Fruit fly (Drosophila melanogaster) whole organism, prepupa: ENCODE results near the gene ND-51.

Experiments used
- CG31627 ChIP-seq: fragments of 200-800 bp; sonication (Bioruptor generic); optimal IDR thresholded peaks from 3 replicates; lab custom pipeline; 2016; ENCODE audit warnings: missing biosample characterization, missing genetic modification characterization
- CG3919 ChIP-seq: fragments of 200-800 bp; sonication (Bioruptor generic); optimal IDR thresholded peaks from 3 replicates; lab custom pipeline; 2016; ENCODE audit warnings: missing biosample characterization, missing genetic modification characterization
- Eip75B ChIP-seq: fragments of 200-800 bp; sonication (Bioruptor generic); optimal IDR thresholded peaks from 3 replicates; lab custom pipeline; 2016; ENCODE audit warnings: missing biosample characterization, missing genetic modification characterization
- OdsH ChIP-seq: fragments of 200-800 bp; sonication (Bioruptor generic); optimal IDR thresholded peaks from 3 replicates; lab custom pipeline; 2016; ENCODE audit warnings: missing biosample characterization, missing genetic modification characterization
- achi ChIP-seq: fragments of 200-800 bp; sonication (Bioruptor generic); optimal IDR thresholded peaks from 3 replicates; lab custom pipeline; 2016; ENCODE audit warnings: missing biosample characterization, missing genetic modification characterization
- cyc ChIP-seq: fragments of 200-800 bp; sonication (Bioruptor generic); optimal IDR thresholded peaks from 3 replicates; lab custom pipeline; 2016; ENCODE audit warnings: missing biosample characterization, missing genetic modification characterization
- fd85E ChIP-seq: fragments of 200-800 bp; sonication (Bioruptor generic); optimal IDR thresholded peaks from 3 replicates; lab custom pipeline; 2016; ENCODE audit warnings: missing biosample characterization, missing genetic modification characterization
- lz ChIP-seq: fragments of 200-800 bp; sonication (Bioruptor generic); optimal IDR thresholded peaks from 3 replicates; lab custom pipeline; 2016; ENCODE audit warnings: missing biosample characterization, missing genetic modification characterization

dm6 chr2L:6045484-6045883 lies 17.1 kb downstream of the ND-51 start:
- TF ChIP-seq OdsH (no peak), cyc (GFP tag; lab: Kevin White, UChicago) (no peak), CG3919 (GFP tag; lab: Kevin White, UChicago) (no peak), lz (GFP tag; lab: Kevin White, UChicago) (no peak), Eip75B (GFP tag; lab: Kevin White, UChicago) (no peak), achi (GFP tag; lab: Kevin White, UChicago) (no peak), fd85E (GFP tag; lab: Kevin White, UChicago) (no peak), CG31627 (GFP tag; lab: Kevin White, UChicago) (no peak)
